Worm (Caenorhabditis elegans) whole organism, L2 larva: Measurements from ENCODE around the gene C42D4.3.

Experiments
- nhr-11 ChIP-seq: fragments of 150-350 bp; optimal IDR thresholded peaks from 2 replicates; lab custom pipeline; 2014; ENCODE audit warnings: missing biosample characterization, missing genetic modification characterization
- nhr-23 ChIP-seq: fragments of 150-350 bp; optimal IDR thresholded peaks from 2 replicates; lab custom pipeline; 2014; ENCODE audit warnings: missing biosample characterization, missing genetic modification reagents, missing genetic modification characterization
- nhr-77 ChIP-seq: fragments of 150-350 bp; optimal IDR thresholded peaks from 2 replicates; lab custom pipeline; 2014; ENCODE audit warnings: missing biosample characterization, missing genetic modification characterization
- sma-3 ChIP-seq: sonication (generic microtip); optimal IDR thresholded peaks from 2 replicates; lab custom pipeline; 2016; ENCODE audit warnings: missing genetic modification reagents, missing genetic modification characterization, missing compliant biosample characterization

DNA sequence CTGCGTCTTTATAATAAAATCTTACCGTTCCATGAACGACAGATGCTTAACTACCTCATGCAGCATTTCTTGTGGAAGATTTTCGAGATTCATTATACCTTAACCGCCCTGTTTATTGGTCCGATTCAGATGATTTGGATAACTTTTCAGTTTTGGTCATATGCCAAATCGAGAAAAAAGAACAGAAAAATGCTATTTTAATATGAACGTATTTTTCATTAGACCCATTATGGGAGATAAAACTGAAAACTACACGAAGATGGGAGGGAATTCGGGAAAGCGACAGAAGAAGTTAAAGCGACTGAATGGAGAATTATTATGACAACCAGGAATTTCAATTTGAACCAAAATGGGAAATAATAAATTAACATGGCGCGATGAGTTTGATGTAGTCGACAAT is 48.0 kb downstream of the C42D4.3 start, which contains the start of gene R13A1.10:
- TF ChIP-seq nhr-77 (tag; lab: Kevin White, UChicago) = no peak
- no peak for TF ChIP-seq nhr-11 (tag; lab: Kevin White, UChicago)
- TF ChIP-seq nhr-23 = no peak
- no peak for TF ChIP-seq sma-3
